Worm (Caenorhabditis elegans) whole organism, midembryonic: ENCODE results near the gene Y69A2AR.24.

Experiments
- T22C8.4 ChIP-seq: fragments of 200-800 bp; sonication (Bioruptor generic); IDR thresholded peaks from 2 replicates; pipeline ENCODE4 v1.3.6; 2022; ENCODE audit warnings: missing genetic modification characterization, missing compliant biosample characterization
- cog-1 ChIP-seq: sonication (generic microtip); optimal IDR thresholded peaks from 2 replicates; lab custom pipeline; 2016; ENCODE audit warnings: missing genetic modification characterization, missing compliant biosample characterization
- flt-1 ChIP-seq: fragments of 200-800 bp; sonication (Bioruptor generic); IDR thresholded peaks from 2 replicates; pipeline ENCODE4 v1.3.6; 2022; ENCODE audit warnings: missing genetic modification characterization, missing compliant biosample characterization
- klf-2 ChIP-seq: fragments of 200-800 bp; sonication (Bioruptor generic); conservative IDR thresholded peaks from 2 replicates; pipeline ENCODE4 v1.3.6; 2022; ENCODE audit warnings: missing genetic modification reagents, missing genetic modification characterization, missing compliant biosample characterization
- med-1 ChIP-seq: sonication (generic microtip); optimal IDR thresholded peaks from 2 replicates; lab custom pipeline; 2017; ENCODE audit warnings: missing genetic modification characterization, mild to moderate bottlenecking, missing compliant biosample characterization, antibody characterized with exemption, missing genetic modification reagents; ENCODE audit not compliant: insufficient read depth
- tab-1 ChIP-seq: fragments of 200-800 bp; sonication (Bioruptor generic); IDR thresholded peaks from 2 replicates; pipeline ENCODE4 v1.3.6; 2022; ENCODE audit warnings: missing genetic modification characterization, missing compliant biosample characterization
- ztf-23 ChIP-seq: fragments of 200-800 bp; sonication (Bioruptor generic); IDR thresholded peaks from 2 replicates; pipeline ENCODE4 v1.3.6; 2022; ENCODE audit warnings: missing genetic modification reagents, missing genetic modification characterization, missing compliant biosample characterization
- ztf-29 ChIP-seq: fragments of 200-800 bp; sonication (Bioruptor generic); IDR thresholded peaks from 2 replicates; pipeline ENCODE4 v1.3.6; 2022; ENCODE audit warnings: missing genetic modification reagents, missing genetic modification characterization, missing compliant biosample characterization

ce11 chrIV:2599634-2600033 is 35.8 kb upstream of the Y69A2AR.24 start:
- TF ChIP-seq klf-2 (GFP tag; lab: Robert Waterston, UW) (no peak), ztf-29 (no peak), flt-1 (GFP tag; lab: Robert Waterston, UW) (no peak), T22C8.4 (GFP tag; lab: Robert Waterston, UW) (peak; percentile 9; the same call in 1 of the 2 replicates), tab-1 (GFP tag; lab: Robert Waterston, UW) (no peak), ztf-23 (no peak), cog-1 (no peak), med-1 (GFP tag; lab: Kevin White, UChicago) (no peak)
